Fruit fly (Drosophila melanogaster) whole organism, embryonic: ENCODE measurements around the gene CG6048.

Experiments used
- Ada2b ChIP-seq: fragments of 200-800 bp; sonication (Bioruptor generic); IDR thresholded peaks from 2 replicates; pipeline ENCODE4 v1.3.6; 2022; ENCODE audit warnings: missing biosample characterization, missing genetic modification characterization
- Aef1 ChIP-seq: fragments of 200-800 bp; sonication (Bioruptor generic); IDR thresholded peaks from 3 replicates; pipeline ENCODE4 v1.3.6; 2022; ENCODE audit warnings: missing biosample characterization, missing genetic modification characterization
- Atf3 ChIP-seq: fragments of 200-800 bp; sonication (Bioruptor generic); optimal IDR thresholded peaks from 3 replicates; lab custom pipeline; 2016; ENCODE audit warnings: missing biosample characterization, missing genetic modification characterization
- Atf6 ChIP-seq: fragments of 200-800 bp; sonication (Bioruptor generic); IDR thresholded peaks from 2 replicates; pipeline ENCODE4 v1.3.6; 2022; ENCODE audit warnings: missing biosample characterization, missing genetic modification characterization
- Bgb ChIP-seq: fragments of 200-800 bp; sonication (Bioruptor generic); IDR thresholded peaks from 2 replicates; pipeline ENCODE4 v1.3.6; 2022; ENCODE audit warnings: missing biosample characterization, missing genetic modification characterization; ENCODE audit not compliant: partially characterized antibody
- CG12155 ChIP-seq: fragments of 200-800 bp; sonication (Bioruptor generic); optimal IDR thresholded peaks from 3 replicates; lab custom pipeline; 2016; ENCODE audit warnings: missing biosample characterization, missing genetic modification characterization
- CG15514 ChIP-seq: fragments of 200-800 bp; sonication (Bioruptor generic); optimal IDR thresholded peaks from 3 replicates; lab custom pipeline; 2017; ENCODE audit warnings: missing biosample characterization, missing genetic modification characterization, mild to moderate bottlenecking, moderate library complexity, missing genetic modification reagents
- CG16815 ChIP-seq: fragments of 200-800 bp; sonication (Bioruptor generic); optimal IDR thresholded peaks from 3 replicates; lab custom pipeline; 2017; ENCODE audit warnings: missing biosample characterization, mild to moderate bottlenecking, missing genetic modification characterization
- CG17361 ChIP-seq: fragments of 200-800 bp; sonication (Bioruptor generic); IDR thresholded peaks from 3 replicates; pipeline ENCODE4 v1.3.6; 2022; ENCODE audit warnings: missing biosample characterization, missing genetic modification characterization
- CG2202 ChIP-seq: fragments of 200-800 bp; sonication (Bioruptor generic); optimal IDR thresholded peaks from 2 replicates; lab custom pipeline; 2018; ENCODE audit warnings: missing biosample characterization, mild to moderate bottlenecking, missing genetic modification characterization
- CG7372 ChIP-seq: fragments of 200-800 bp; sonication (Bioruptor generic); IDR thresholded peaks from 2 replicates; pipeline ENCODE4 v1.3.6; 2022; ENCODE audit warnings: missing biosample characterization, missing genetic modification characterization
- CG7963 ChIP-seq: fragments of 200-800 bp; sonication (Bioruptor generic); IDR thresholded peaks from 3 replicates; pipeline ENCODE4 v1.3.6; 2022; ENCODE audit warnings: missing biosample characterization, missing genetic modification characterization; ENCODE audit not compliant: partially characterized antibody
- CG8290 ChIP-seq, 3 experiments: fragments of 200-800 bp; sonication (Bioruptor generic); optimal IDR thresholded peaks; 2 replicates each; lab custom pipeline; 2016 to 2019; ENCODE audit warnings: missing biosample characterization in 3 of 3, missing genetic modification characterization in 3 of 3, mild to moderate bottlenecking in 2 of 3, moderate library complexity in 1 of 3
- CG9876 ChIP-seq: fragments of 200-800 bp; sonication (Bioruptor generic); optimal IDR thresholded peaks from 2 replicates; lab custom pipeline; 2016; ENCODE audit warnings: missing biosample characterization, missing genetic modification characterization
- CG9932 ChIP-seq: fragments of 200-800 bp; sonication (Bioruptor generic); IDR thresholded peaks from 2 replicates; pipeline ENCODE4 v1.3.6; 2022; ENCODE audit warnings: missing biosample characterization, missing genetic modification characterization
- D19B ChIP-seq: fragments of 200-800 bp; sonication (Bioruptor generic); optimal IDR thresholded peaks from 2 replicates; lab custom pipeline; 2017; ENCODE audit warnings: missing biosample characterization, mild to moderate bottlenecking, missing genetic modification characterization
- Dfd ChIP-seq, 2 experiments: fragments of >200 bp; optimal IDR thresholded peaks; 2 replicates each; lab custom pipeline; 2017; ENCODE audit warnings: missing biosample characterization in 2 of 2, missing genetic modification characterization in 2 of 2
- Dp ChIP-seq: fragments of 200-800 bp; sonication (Bioruptor generic); optimal IDR thresholded peaks from 2 replicates; lab custom pipeline; 2018; ENCODE audit warnings: missing biosample characterization, mild to moderate bottlenecking, missing genetic modification characterization, moderate library complexity
- Ets65A ChIP-seq: fragments of 200-800 bp; sonication (Bioruptor generic); peaks from one replicate; lab custom pipeline; 2016; ENCODE audit warnings: missing biosample characterization, missing genetic modification characterization
- Fer1 ChIP-seq: fragments of 200-800 bp; sonication (Bioruptor generic); optimal IDR thresholded peaks from 2 replicates; lab custom pipeline; 2017; ENCODE audit warnings: missing biosample characterization, mild to moderate bottlenecking, missing genetic modification characterization
- HLHmδ ChIP-seq: fragments of 200-800 bp; sonication (Bioruptor generic); optimal IDR thresholded peaks from 2 replicates; lab custom pipeline; 2018; ENCODE audit warnings: missing biosample characterization, mild to moderate bottlenecking, missing genetic modification characterization, moderate library complexity
- Jarid2 ChIP-seq: fragments of 200-800 bp; sonication (Bioruptor generic); optimal IDR thresholded peaks from 3 replicates; lab custom pipeline; 2017; ENCODE audit warnings: mild to moderate bottlenecking, missing biosample characterization, missing genetic modification reagents, missing genetic modification characterization
- NFAT ChIP-seq: fragments of 200-800 bp; sonication (Bioruptor generic); IDR thresholded peaks from 2 replicates; pipeline ENCODE4 v1.3.6; 2022; ENCODE audit warnings: missing biosample characterization, missing genetic modification characterization
- Neu2 ChIP-seq: fragments of 200-800 bp; sonication (Bioruptor generic); optimal IDR thresholded peaks from 3 replicates; lab custom pipeline; 2016; ENCODE audit warnings: missing biosample characterization, missing genetic modification characterization, borderline replicate concordance
- Pdp1 ChIP-seq, 2 experiments: fragments of 200-800 bp; sonication (Bioruptor generic); optimal IDR thresholded peaks; 3 replicates each; lab custom pipeline; 2016; ENCODE audit warnings: missing biosample characterization in 2 of 2, missing genetic modification characterization in 2 of 2, mild to moderate bottlenecking in 1 of 2, moderate library complexity in 1 of 2
- Ssrp ChIP-seq: fragments of 200-800 bp; sonication (Bioruptor generic); optimal IDR thresholded peaks from 2 replicates; lab custom pipeline; 2018; ENCODE audit warnings: missing biosample characterization, mild to moderate bottlenecking, missing genetic modification characterization, moderate library complexity
- Xbp1 ChIP-seq: fragments of 200-800 bp; sonication (Bioruptor generic); optimal IDR thresholded peaks from 3 replicates; lab custom pipeline; 2016; ENCODE audit warnings: missing biosample characterization, mild to moderate bottlenecking, missing genetic modification characterization
- bsh ChIP-seq, 2 experiments: fragments of 200-800 bp; sonication (Bioruptor generic); optimal IDR thresholded peaks; 2 replicates each; lab custom pipeline; 2017 to 2018; ENCODE audit warnings: mild to moderate bottlenecking in 2 of 2, missing biosample characterization in 2 of 2, missing genetic modification characterization in 2 of 2, moderate library complexity in 1 of 2
- dan ChIP-seq: fragments of 200-800 bp; sonication (Bioruptor generic); IDR thresholded peaks from 2 replicates; pipeline ENCODE4 v1.3.6; 2022; ENCODE audit warnings: missing biosample characterization, missing genetic modification characterization
- ftz-f1 ChIP-seq: fragments of 200-800 bp; sonication (Bioruptor generic); optimal IDR thresholded peaks from 2 replicates; lab custom pipeline; 2016; ENCODE audit warnings: missing biosample characterization, missing genetic modification characterization
- ken ChIP-seq: fragments of 200-800 bp; sonication (Bioruptor generic); IDR thresholded peaks from 3 replicates; pipeline ENCODE4 v1.3.6; 2022; ENCODE audit warnings: missing biosample characterization, missing genetic modification characterization
- lab ChIP-seq: fragments of 200-800 bp; sonication (Bioruptor generic); optimal IDR thresholded peaks from 3 replicates; lab custom pipeline; 2017; ENCODE audit warnings: missing biosample characterization, missing genetic modification characterization, mild to moderate bottlenecking, moderate library complexity, missing genetic modification reagents
- lola ChIP-seq, 3 experiments: fragments of >200 bp in 2 of 3; fragments of 200-800 bp in 1 of 3; sonication (Bioruptor generic) in 1 of 3; optimal IDR thresholded peaks; 2 replicates each; lab custom pipeline; 2017 to 2019; ENCODE audit warnings: missing biosample characterization in 3 of 3, missing genetic modification characterization in 3 of 3, mild to moderate bottlenecking in 1 of 3, moderate library complexity in 1 of 3
- maf-S ChIP-seq: fragments of 200-800 bp; sonication (Bioruptor generic); optimal IDR thresholded peaks from 2 replicates; lab custom pipeline; 2016; ENCODE audit warnings: missing biosample characterization, missing genetic modification characterization
- nerfin-2 ChIP-seq: fragments of 200-800 bp; sonication (Bioruptor generic); IDR thresholded peaks from 2 replicates; pipeline ENCODE4 v1.3.6; 2022; ENCODE audit warnings: missing biosample characterization, missing genetic modification characterization; ENCODE audit not compliant: partially characterized antibody
- nom ChIP-seq: fragments of 200-800 bp; sonication (Bioruptor generic); optimal IDR thresholded peaks from 2 replicates; lab custom pipeline; 2017; ENCODE audit warnings: missing biosample characterization, missing genetic modification characterization, mild to moderate bottlenecking, moderate library complexity, missing genetic modification reagents
- pfk ChIP-seq: fragments of 200-800 bp; sonication (Bioruptor generic); optimal IDR thresholded peaks from 2 replicates; lab custom pipeline; 2018; ENCODE audit warnings: missing biosample characterization, mild to moderate bottlenecking, missing genetic modification characterization, moderate library complexity
- sima ChIP-seq: fragments of 200-800 bp; sonication (Bioruptor generic); optimal IDR thresholded peaks from 2 replicates; lab custom pipeline; 2016; ENCODE audit warnings: missing biosample characterization, missing genetic modification characterization
- so ChIP-seq: fragments of 200-800 bp; sonication (Bioruptor generic); IDR thresholded peaks from 3 replicates; pipeline ENCODE4 v1.3.6; 2022; ENCODE audit warnings: missing biosample characterization, missing genetic modification characterization
- trem ChIP-seq: fragments of 200-800 bp; optimal IDR thresholded peaks from 3 replicates; lab custom pipeline; 2019; ENCODE audit warnings: missing biosample characterization, mild to moderate bottlenecking, missing genetic modification characterization, moderate library complexity
- twi ChIP-seq: fragments of 200-800 bp; optimal IDR thresholded peaks from 2 replicates; lab custom pipeline; 2019; ENCODE audit warnings: missing biosample characterization, mild to moderate bottlenecking, missing genetic modification characterization, moderate library complexity
- vvl ChIP-seq: fragments of 200-800 bp; sonication (Bioruptor generic); IDR thresholded peaks from 2 replicates; pipeline ENCODE4 v1.3.6; 2022; ENCODE audit warnings: missing biosample characterization, missing genetic modification characterization
- yki ChIP-seq: fragments of >200 bp; optimal IDR thresholded peaks from 3 replicates; lab custom pipeline; 2018

Gene CG6048

dm6 chrX:5916494-5917309, 35.7 kb upstream of the CG6048 start, which contains the start of the genes Shmt and CG3726 (continued):
- TF ChIP-seq Xbp1 (no peak), CG17361 (GFP tag; lab: Robert Waterston, UW) (no peak), vvl (GFP tag; lab: Robert Waterston, UW) (0 out of 2 replicates have a peak, but pooled peaks have one; percentile 33), ken (no peak), CG9932 (GFP tag; lab: Robert Waterston, UW) (no peak), Jarid2 (GFP tag; lab: Kevin White, UChicago) (peak; percentile 87), Fer1 (GFP tag; lab: Kevin White, UChicago) (peak; percentile 42)

- TF ChIP-seq Ets65A (GFP tag; lab: Kevin White, UChicago) (peak; percentile 33), Atf6 (GFP tag; lab: Robert Waterston, UW) (peak; percentile 20; the same call in 1 of the 2 replicates), D19B (no peak), Aef1 (GFP tag; lab: Robert Waterston, UW) (no peak), nom (GFP tag; lab: Kevin White, UChicago) (peak; percentile 4)
These were observed 34.9 kb upstream of the CG6048 start for dm6 chrX:5917310-5917988.

dm6 chrX:5918499-5919126, 33.8 kb upstream of the CG6048 start:
- TF ChIP-seq CG16815 (GFP tag; lab: Kevin White, UChicago) (peak; percentile 99), CG12155 (GFP tag; lab: Kevin White, UChicago) (peak; percentile 98), Ada2b (GFP tag; lab: Robert Waterston, UW) (peak; percentile 100), CG9876 (GFP tag; lab: Kevin White, UChicago) (peak; percentile 97), lola (GFP tag; optimal IDR thresholded peaks at IDR 0.05; lab: Kevin White, UChicago) (peak in 1 of 3 experiments; percentile 95), CG8290 (GFP tag; optimal IDR thresholded peaks at IDR 0.05; lab: Kevin White, UChicago) (peak; percentile 96), CG8290 (tag; optimal IDR thresholded peaks at IDR 0.05; lab: Kevin White, UChicago) (peak; percentile 80 to 100), nerfin-2 (GFP tag; lab: Robert Waterston, UW) (peak; percentile 65), maf-S (peak; percentile 99), sima (GFP tag; lab: Kevin White, UChicago) (peak; percentile 94), Neu2 (GFP tag; lab: Kevin White, UChicago) (peak; percentile 91), Ssrp (peak; percentile 98), so (GFP tag; lab: Robert Waterston, UW) (peak; percentile 99), twi (tag; lab: Kevin White, UChicago) (peak; percentile 95), dan (peak; percentile 98), Bgb (peak; percentile 96), CG15514 (peak; percentile 95), lab (peak; percentile 100), NFAT (GFP tag; lab: Robert Waterston, UW) (peak; percentile 100), HLHmδ (GFP tag; lab: Kevin White, UChicago) (no peak), Dp (GFP tag; lab: Kevin White, UChicago) (peak; percentile 43), CG7963 (peak; percentile 69), yki (lab: Kevin White, UChicago) (peak; percentile 93), Dfd (GFP tag; optimal IDR thresholded peaks at IDR 0.05; lab: Kevin White, UChicago) (peak in 1 of 2 experiments; percentile 54), pfk (GFP tag; lab: Kevin White, UChicago) (peak; percentile 49), bsh (GFP tag; optimal IDR thresholded peaks at IDR 0.05; lab: Kevin White, UChicago) (peak; percentile 99), Pdp1 (GFP tag; optimal IDR thresholded peaks at IDR 0.05; lab: Kevin White, UChicago) (peak; percentile 99), CG7372 (peak; percentile 99), CG2202 (peak; percentile 93), ftz-f1 (GFP tag; lab: Kevin White, UChicago) (peak; percentile 96), trem (peak; percentile 90), Atf3 (GFP tag; lab: Kevin White, UChicago) (peak; percentile 98)
